Worm (Caenorhabditis elegans): ENCODE data around the gene idpp-6.

idpp-6 gene

ce11 chrX:6750145-6750544 is 32.8 kb upstream of the idpp-6 start:
- TF ChIP-seq alr-1 (tag; optimal IDR thresholded peaks at IDR 0.05; ENCODE audit: borderline replicate concordance) (no peak), lin-39 (tag; optimal IDR thresholded peaks at IDR 0.05) (no peak), C04F5.9 (tag; optimal IDR thresholded peaks at IDR 0.05) (no peak), ama-1 (optimal IDR thresholded peaks at IDR 0.05) (peak; percentile 47), rnt-1 (tag; optimal IDR thresholded peaks at IDR 0.05) (peak; percentile 86), unc-62 (GFP tag; optimal IDR thresholded peaks at IDR 0.05) (no peak), nhr-11 (tag; optimal IDR thresholded peaks at IDR 0.05) (peak; percentile 14), mab-9 (GFP tag; IDR thresholded peaks at IDR 0.05) (no peak), lir-3 (tag; optimal IDR thresholded peaks at IDR 0.05; ENCODE audit: poor library complexity) (peak; percentile 2), lsy-2 (tag; optimal IDR thresholded peaks at IDR 0.05) (peak; percentile 66 to 88), pqm-1 (tag; optimal IDR thresholded peaks at IDR 0.05) (no peak), snu-23 (GFP tag; optimal IDR thresholded peaks at IDR 0.05) (peak; percentile 94), nhr-84 (tag; optimal IDR thresholded peaks at IDR 0.05) (no peak), snpc-4 (tag; optimal IDR thresholded peaks at IDR 0.05) (no peak), nhr-71 (tag; optimal IDR thresholded peaks at IDR 0.05) (peak; percentile 98), ceh-90 (tag; optimal IDR thresholded peaks at IDR 0.05) (no peak), zag-1 (tag; optimal IDR thresholded peaks at IDR 0.05) (no peak), unc-30 (tag; optimal IDR thresholded peaks at IDR 0.05) (no peak), ets-5 (GFP tag; IDR thresholded peaks at IDR 0.05) (no peak), grh-1 (GFP tag; IDR thresholded peaks at IDR 0.05) (peak; percentile 85), ceh-63 (GFP tag; optimal IDR thresholded peaks at IDR 0.05) (no peak), ztf-11 (tag; optimal IDR thresholded peaks at IDR 0.05) (no peak), unc-98 (GFP tag; IDR thresholded peaks at IDR 0.05) (no peak), mdl-1 (tag; optimal IDR thresholded peaks at IDR 0.05) (peak in 1 of 2 experiments; percentile 99), aly-2 (tag; optimal IDR thresholded peaks at IDR 0.05) (no peak), sup-37 (GFP tag; optimal IDR thresholded peaks at IDR 0.05) (peak; percentile 71), fkh-8 (tag; optimal IDR thresholded peaks at IDR 0.05) (peak; percentile 2), jun-1 (tag; optimal IDR thresholded peaks at IDR 0.05) (peak; percentile 91), isw-1 (GFP tag; IDR thresholded peaks at IDR 0.05) (no peak; the same call in 1 of the 2 replicates), mep-1 (tag; optimal IDR thresholded peaks at IDR 0.05) (peak; percentile 85), egl-27 (tag; optimal IDR thresholded peaks at IDR 0.05) (peak; percentile 91 to 92), aha-1 (tag; optimal IDR thresholded peaks at IDR 0.05) (no peak), nhr-77 (tag; optimal IDR thresholded peaks at IDR 0.05) (peak; percentile 93), irx-1 (tag; optimal IDR thresholded peaks at IDR 0.05) (peak; percentile 89), fkh-10 (GFP tag; optimal IDR thresholded peaks at IDR 0.05) (peak; percentile 42), nhr-20 (tag; optimal IDR thresholded peaks at IDR 0.05) (peak; percentile 98), ces-1 (GFP tag; optimal IDR thresholded peaks at IDR 0.05) (no peak), nhr-76 (tag; optimal IDR thresholded peaks at IDR 0.05) (peak; percentile 53), lin-15B (tag; optimal IDR thresholded peaks at IDR 0.05) (no peak), lin-14 (GFP tag; optimal IDR thresholded peaks at IDR 0.05) (peak; percentile 98), hpl-2 (GFP tag; optimal IDR thresholded peaks at IDR 0.05) (peak; percentile 73), ztf-4 (tag; optimal IDR thresholded peaks at IDR 0.05) (peak; percentile 72), tlp-1 (tag; optimal IDR thresholded peaks at IDR 0.05) (no peak), egl-13 (tag; optimal IDR thresholded peaks at IDR 0.05) (peak; percentile 24), blmp-1 (tag; optimal IDR thresholded peaks at IDR 0.05) (peak; percentile 91), vab-15 (tag; optimal IDR thresholded peaks at IDR 0.05) (no peak), tbx-2 (tag; optimal IDR thresholded peaks at IDR 0.05) (peak; percentile 93), lin-13 (GFP tag; optimal IDR thresholded peaks at IDR 0.05) (peak; percentile 62), Y116A8C.19 (tag; optimal IDR thresholded peaks at IDR 0.05; ENCODE audit: borderline replicate concordance) (no peak), hlh-17 (GFP tag; optimal IDR thresholded peaks at IDR 0.05; ENCODE audit: borderline replicate concordance) (no peak), nhr-19 (GFP tag; conservative IDR thresholded peaks at IDR 0.05) (peak; percentile 97), pax-3 (tag; optimal IDR thresholded peaks at IDR 0.05) (no peak), F16B12.6 (tag; optimal IDR thresholded peaks at IDR 0.05) (no peak), nhr-237 (tag; optimal IDR thresholded peaks at IDR 0.05) (peak; percentile 51)
